Worm (Caenorhabditis elegans) whole organism, L2 larva: ENCODE data around the gene nmgp-1.

ENCODE experiments used
- C34F6.9 ChIP-seq: fragments of 150-350 bp; optimal IDR thresholded peaks from 2 replicates; lab custom pipeline; 2014; ENCODE audit warnings: missing biosample characterization, missing genetic modification characterization
- F13H6.1 ChIP-seq: sonication (generic microtip); optimal IDR thresholded peaks from 2 replicates; lab custom pipeline; 2016; ENCODE audit warnings: missing genetic modification characterization, missing compliant biosample characterization
- ZK546.5 ChIP-seq: sonication (generic microtip); optimal IDR thresholded peaks from 2 replicates; lab custom pipeline; 2017; ENCODE audit warnings: missing biosample characterization, missing genetic modification characterization
- aly-2 ChIP-seq: fragments of 150-350 bp; optimal IDR thresholded peaks from 2 replicates; lab custom pipeline; 2014; ENCODE audit warnings: missing biosample characterization, missing genetic modification characterization
- ama-1 ChIP-seq: fragments of 150-350 bp; optimal IDR thresholded peaks from 2 replicates; lab custom pipeline; 2018; ENCODE audit warnings: inconsistent platforms
- blmp-1 ChIP-seq: sonication (generic microtip); optimal IDR thresholded peaks from 2 replicates; lab custom pipeline; 2017; ENCODE audit warnings: missing genetic modification characterization, mild to moderate bottlenecking, missing compliant biosample characterization, antibody characterized with exemption, moderate library complexity; ENCODE audit not compliant: insufficient read depth
- ceh-16 ChIP-seq: fragments of 150-350 bp; optimal IDR thresholded peaks from 2 replicates; lab custom pipeline; 2014; ENCODE audit warnings: missing biosample characterization, missing genetic modification characterization
- ceh-82 ChIP-seq: fragments of 150-350 bp; optimal IDR thresholded peaks from 2 replicates; lab custom pipeline; 2014; ENCODE audit warnings: missing biosample characterization, missing genetic modification characterization
- crh-2 ChIP-seq: sonication (generic microtip); optimal IDR thresholded peaks from 2 replicates; lab custom pipeline; 2017; ENCODE audit warnings: missing biosample characterization, missing genetic modification characterization
- egl-27 ChIP-seq: sonication (generic microtip); optimal IDR thresholded peaks from 3 replicates; lab custom pipeline; 2017; ENCODE audit warnings: missing biosample characterization, missing genetic modification reagents, missing genetic modification characterization
- elt-1 ChIP-seq: fragments of 150-350 bp; optimal IDR thresholded peaks from 2 replicates; lab custom pipeline; 2014; ENCODE audit warnings: missing biosample characterization, missing genetic modification characterization
- elt-3 ChIP-seq: sonication (generic microtip); optimal IDR thresholded peaks from 2 replicates; lab custom pipeline; 2017; ENCODE audit warnings: missing biosample characterization, missing genetic modification characterization
- fos-1 ChIP-seq: fragments of 150-350 bp; optimal IDR thresholded peaks from 2 replicates; lab custom pipeline; 2014; ENCODE audit warnings: missing biosample characterization, missing genetic modification characterization
- gmeb-1 ChIP-seq: fragments of 150-350 bp; optimal IDR thresholded peaks from 2 replicates; lab custom pipeline; 2014; ENCODE audit warnings: missing biosample characterization, missing genetic modification characterization
- lin-11 ChIP-seq: fragments of 150-350 bp; sonication (generic microtip); optimal IDR thresholded peaks from 2 replicates; lab custom pipeline; 2014; ENCODE audit warnings: missing biosample characterization, missing genetic modification characterization, inconsistent platforms, mixed read lengths
- mab-5 ChIP-seq: fragments of 150-350 bp; optimal IDR thresholded peaks from 2 replicates; lab custom pipeline; 2014; ENCODE audit warnings: missing biosample characterization, missing genetic modification characterization
- mdl-1 ChIP-seq, 2 experiments: fragments of 150-350 bp in 1 of 2; sonication (generic microtip) in 1 of 2; optimal IDR thresholded peaks; 2 replicates each; lab custom pipeline; 2017; ENCODE audit warnings: missing biosample characterization in 2 of 2, missing genetic modification characterization in 2 of 2
- nhr-10 ChIP-seq: sonication (generic microtip); optimal IDR thresholded peaks from 2 replicates; lab custom pipeline; 2017; ENCODE audit warnings: missing biosample characterization, missing genetic modification characterization
- nhr-11 ChIP-seq: fragments of 150-350 bp; optimal IDR thresholded peaks from 2 replicates; lab custom pipeline; 2014; ENCODE audit warnings: missing biosample characterization, missing genetic modification characterization
- nhr-12 ChIP-seq: fragments of 150-350 bp; optimal IDR thresholded peaks from 2 replicates; lab custom pipeline; 2014; ENCODE audit warnings: missing biosample characterization, missing genetic modification characterization
- nhr-129 ChIP-seq: fragments of 150-350 bp; optimal IDR thresholded peaks from 2 replicates; lab custom pipeline; 2014; ENCODE audit warnings: missing biosample characterization, missing genetic modification characterization
- nhr-21 ChIP-seq: fragments of 150-350 bp; optimal IDR thresholded peaks from 2 replicates; lab custom pipeline; 2014; ENCODE audit warnings: missing biosample characterization, missing genetic modification characterization
- nhr-25 ChIP-seq: fragments of 150-350 bp; sonication (generic microtip); optimal IDR thresholded peaks from 3 replicates; lab custom pipeline; 2014; ENCODE audit warnings: missing biosample characterization, missing genetic modification characterization
- nhr-6 ChIP-seq: fragments of 150-350 bp; optimal IDR thresholded peaks from 2 replicates; lab custom pipeline; 2014; ENCODE audit warnings: missing biosample characterization, missing genetic modification characterization
- nhr-77 ChIP-seq: fragments of 150-350 bp; optimal IDR thresholded peaks from 2 replicates; lab custom pipeline; 2014; ENCODE audit warnings: missing biosample characterization, missing genetic modification characterization
- sem-4 ChIP-seq: fragments of 150-350 bp; optimal IDR thresholded peaks from 2 replicates; lab custom pipeline; 2014; ENCODE audit warnings: missing biosample characterization, missing genetic modification reagents, missing genetic modification characterization
- sma-3 ChIP-seq: sonication (generic microtip); optimal IDR thresholded peaks from 2 replicates; lab custom pipeline; 2016; ENCODE audit warnings: missing genetic modification reagents, missing genetic modification characterization, missing compliant biosample characterization
- sma-9 ChIP-seq, 2 experiments: fragments of 150-350 bp in 1 of 2; sonication (generic microtip) in 1 of 2; optimal IDR thresholded peaks; 2 replicates each; lab custom pipeline; 2014 to 2016; ENCODE audit warnings: missing genetic modification characterization in 2 of 2, mild to moderate bottlenecking in 1 of 2, missing biosample characterization in 1 of 2, missing compliant biosample characterization in 1 of 2, missing genetic modification reagents in 1 of 2, moderate library complexity in 1 of 2
- snpc-4 ChIP-seq: fragments of 150-350 bp; optimal IDR thresholded peaks from 2 replicates; lab custom pipeline; 2014; ENCODE audit warnings: missing biosample characterization, missing genetic modification characterization
- unc-39 ChIP-seq: fragments of 150-350 bp; optimal IDR thresholded peaks from 2 replicates; lab custom pipeline; 2014; ENCODE audit warnings: missing biosample characterization, missing genetic modification characterization
- unc-62 ChIP-seq: fragments of 150-350 bp; optimal IDR thresholded peaks from 2 replicates; lab custom pipeline; 2014; ENCODE audit warnings: missing biosample characterization, missing genetic modification reagents, missing genetic modification characterization
- zag-1 ChIP-seq: fragments of 150-350 bp; optimal IDR thresholded peaks from 2 replicates; lab custom pipeline; 2014; ENCODE audit warnings: missing biosample characterization, missing genetic modification characterization
- ztf-11 ChIP-seq: sonication (generic microtip); optimal IDR thresholded peaks from 2 replicates; lab custom pipeline; 2017; ENCODE audit warnings: missing biosample characterization, missing genetic modification characterization
- ztf-4 ChIP-seq: fragments of 150-350 bp; optimal IDR thresholded peaks from 2 replicates; lab custom pipeline; 2014; ENCODE audit warnings: missing biosample characterization, missing genetic modification characterization

nmgp-1 gene

ce11 chrII:6235432-6236092, 25.1 kb upstream of the nmgp-1 start, which contains the start of gene T24H7.9:
T24H7.9 (minus strand) TSS chrII:6235505.
- TF ChIP-seq fos-1 (tag; lab: Kevin White, UChicago), result peak; percentile 27
- TF ChIP-seq elt-1 (tag; lab: Kevin White, UChicago), result no peak
- TF ChIP-seq, all 48 proteins: peak for 1

- TF ChIP-seq mdl-1 (tag; optimal IDR thresholded peaks at IDR 0.05; lab: Kevin White, UChicago) (no peak), ama-1 (lab: Kevin White, UChicago) (no peak), nhr-12 (tag; lab: Kevin White, UChicago) (no peak), crh-2 (tag; lab: Kevin White, UChicago) (no peak), ZK546.5 (tag; lab: Kevin White, UChicago) (no peak), unc-62 (GFP tag; lab: Kevin White, UChicago) (no peak), nhr-10 (tag; lab: Kevin White, UChicago) (no peak), sma-3 (no peak), mab-5 (tag; lab: Kevin White, UChicago) (no peak), nhr-129 (tag; lab: Kevin White, UChicago) (peak; percentile 21), C34F6.9 (tag; lab: Kevin White, UChicago) (no peak), sem-4 (tag; lab: Kevin White, UChicago) (no peak), nhr-6 (tag; lab: Kevin White, UChicago) (no peak), F13H6.1 (tag; lab: Kevin White, UChicago) (peak; percentile 46), gmeb-1 (tag; lab: Kevin White, UChicago) (no peak), blmp-1 (tag; lab: Kevin White, UChicago) (no peak), nhr-25 (tag; lab: Kevin White, UChicago) (peak; percentile 4), ztf-11 (tag; lab: Kevin White, UChicago) (no peak), ceh-82 (no peak)
- TF ChIP-seq, all 48 proteins: peak for 3
Observed at ce11 chrII:6236093-6236945, 24.3 kb upstream of the nmgp-1 start.

ce11 chrII:6241758-6242157, 18.9 kb upstream of the nmgp-1 start, which contains the start of gene T24H7.8:
T24H7.8 (plus strand) TSS chrII:6242058.
- no peak for TF ChIP-seq nhr-11 (tag; lab: Kevin White, UChicago)
- no peak for TF ChIP-seq ama-1 (lab: Kevin White, UChicago)
- no peak for TF ChIP-seq egl-27 (tag; lab: Kevin White, UChicago)
- TF ChIP-seq ZK546.5 (tag; lab: Kevin White, UChicago), result no peak
- no peak for TF ChIP-seq ztf-11 (tag; lab: Kevin White, UChicago)
- TF ChIP-seq ceh-16 (tag; lab: Kevin White, UChicago), result no peak
- no peak for TF ChIP-seq zag-1 (tag; lab: Kevin White, UChicago)
- no peak for TF ChIP-seq unc-39 (tag; lab: Kevin White, UChicago)
- no peak for TF ChIP-seq fos-1 (tag; lab: Kevin White, UChicago)
- TF ChIP-seq mab-5 (tag; lab: Kevin White, UChicago), result no peak
- TF ChIP-seq nhr-21 (tag; lab: Kevin White, UChicago), result no peak
- TF ChIP-seq aly-2 (tag; lab: Kevin White, UChicago), result no peak
- no peak for TF ChIP-seq snpc-4 (tag; lab: Kevin White, UChicago)
- no peak for TF ChIP-seq elt-3 (tag; lab: Kevin White, UChicago)
- no peak for TF ChIP-seq sma-9 (GFP tag; optimal IDR thresholded peaks at IDR 0.05; lab: Kevin White, UChicago)
- TF ChIP-seq sma-9 (tag; optimal IDR thresholded peaks at IDR 0.05; lab: Kevin White, UChicago), result no peak
- no peak for TF ChIP-seq nhr-77 (tag; lab: Kevin White, UChicago)
- no peak for TF ChIP-seq lin-11 (tag; lab: Kevin White, UChicago)
- no peak for TF ChIP-seq crh-2 (tag; lab: Kevin White, UChicago)
- TF ChIP-seq ztf-4 (tag; lab: Kevin White, UChicago), result no peak

- TF ChIP-seq fos-1 (tag; lab: Kevin White, UChicago) (peak; percentile 89), ZK546.5 (tag; lab: Kevin White, UChicago) (no peak)
- TF ChIP-seq, all 48 proteins: peak for 1
Observed at ce11 chrII:6244171-6244570, 16.5 kb upstream of the nmgp-1 start, which contains the start of gene tat-4. tat-4 (minus strand) TSS chrII:6244287.
